Fruit fly (Drosophila melanogaster) whole organism, embryonic: ENCODE data around the gene serp.

Experiments used
- Awh ChIP-seq: fragments of 200-800 bp; sonication (Bioruptor generic); IDR thresholded peaks from 2 replicates; pipeline ENCODE4, ENCODE4 v1.3.6; 2022; ENCODE audit warnings: missing biosample characterization, missing genetic modification characterization
- CG10431 ChIP-seq: fragments of 200-800 bp; sonication (Bioruptor generic); optimal IDR thresholded peaks from 3 replicates; lab custom pipeline; 2018; ENCODE audit warnings: missing biosample characterization, mild to moderate bottlenecking, missing genetic modification characterization
- CG11093 ChIP-seq: fragments of 200-800 bp; sonication (Bioruptor generic); IDR thresholded peaks from 3 replicates; pipeline ENCODE4 v1.3.6; 2022; ENCODE audit warnings: missing biosample characterization, missing genetic modification characterization
- CG13287 ChIP-seq: fragments of 200-800 bp; sonication (Bioruptor generic); IDR thresholded peaks from 2 replicates; pipeline ENCODE4 v1.3.6; 2022; ENCODE audit warnings: missing biosample characterization, missing genetic modification characterization; ENCODE audit not compliant: partially characterized antibody
- CG13894 ChIP-seq: fragments of 200-800 bp; sonication (Bioruptor generic); optimal IDR thresholded peaks from 3 replicates; lab custom pipeline; 2018; ENCODE audit warnings: missing biosample characterization, mild to moderate bottlenecking, missing genetic modification characterization, moderate library complexity
- CG15011 ChIP-seq: fragments of 200-800 bp; sonication (Bioruptor generic); optimal IDR thresholded peaks from 3 replicates; lab custom pipeline; 2018; ENCODE audit warnings: missing biosample characterization, mild to moderate bottlenecking, missing genetic modification characterization
- CG15269 ChIP-seq: fragments of 200-800 bp; sonication (Bioruptor generic); optimal IDR thresholded peaks from 2 replicates; lab custom pipeline; 2018; ENCODE audit warnings: missing biosample characterization, mild to moderate bottlenecking, missing genetic modification characterization, moderate library complexity
- CG15601 ChIP-seq: fragments of 200-800 bp; sonication (Bioruptor generic); optimal IDR thresholded peaks from 3 replicates; lab custom pipeline; 2019; ENCODE audit warnings: missing biosample characterization, mild to moderate bottlenecking, missing genetic modification characterization, moderate library complexity
- CG17328 ChIP-seq: fragments of 200-800 bp; sonication (Bioruptor generic); IDR thresholded peaks from 2 replicates; pipeline ENCODE4 v1.3.6; 2022; ENCODE audit warnings: missing biosample characterization, missing genetic modification characterization
- CG1832 ChIP-seq: fragments of 200-800 bp; sonication (Bioruptor generic); optimal IDR thresholded peaks from 2 replicates; lab custom pipeline; 2017; ENCODE audit warnings: missing biosample characterization, mild to moderate bottlenecking, missing genetic modification characterization, inconsistent platforms
- CG18764 ChIP-seq: fragments of 200-800 bp; sonication (Bioruptor generic); optimal IDR thresholded peaks from 3 replicates; lab custom pipeline; 2016; ENCODE audit warnings: missing biosample characterization, missing genetic modification characterization
- CG32532 ChIP-seq: fragments of 200-800 bp; sonication (Bioruptor generic); IDR thresholded peaks from 2 replicates; pipeline ENCODE4 v1.3.6; 2022; ENCODE audit warnings: missing biosample characterization, missing genetic modification characterization
- CG4360 ChIP-seq: fragments of 200-800 bp; sonication (Bioruptor generic); IDR thresholded peaks from 2 replicates; pipeline ENCODE4 v1.3.6; 2022; ENCODE audit warnings: missing biosample characterization, missing genetic modification characterization
- CG4707 ChIP-seq: fragments of 200-800 bp; sonication (Bioruptor generic); optimal IDR thresholded peaks from 2 replicates; lab custom pipeline; 2018; ENCODE audit warnings: missing biosample characterization, mild to moderate bottlenecking, missing genetic modification characterization, moderate library complexity
- CG7745 ChIP-seq: fragments of 200-800 bp; sonication (Bioruptor generic); optimal IDR thresholded peaks from 2 replicates; lab custom pipeline; 2018; ENCODE audit warnings: missing biosample characterization, mild to moderate bottlenecking, missing genetic modification characterization, moderate library complexity
- CG7839 ChIP-seq: fragments of 200-800 bp; sonication (Bioruptor generic); optimal IDR thresholded peaks from 3 replicates; lab custom pipeline; 2018; ENCODE audit warnings: missing biosample characterization, mild to moderate bottlenecking, missing genetic modification characterization, moderate library complexity
- CG8290 ChIP-seq, 3 experiments: fragments of 200-800 bp; sonication (Bioruptor generic); optimal IDR thresholded peaks; 2 replicates each; lab custom pipeline; 2016 to 2019; ENCODE audit warnings: missing biosample characterization in 3 of 3, missing genetic modification characterization in 3 of 3, mild to moderate bottlenecking in 2 of 3, moderate library complexity in 1 of 3
- CG8765 ChIP-seq: fragments of 200-800 bp; sonication (Bioruptor generic); IDR thresholded peaks from 2 replicates; pipeline ENCODE4 v1.3.6; 2022; ENCODE audit warnings: missing biosample characterization, missing genetic modification characterization
- CG9797 ChIP-seq: fragments of 200-800 bp; sonication (Bioruptor generic); optimal IDR thresholded peaks from 3 replicates; lab custom pipeline; 2018; ENCODE audit warnings: missing biosample characterization, mild to moderate bottlenecking, missing genetic modification characterization
- D19A ChIP-seq: fragments of 200-800 bp; optimal IDR thresholded peaks from 3 replicates; lab custom pipeline; 2019; ENCODE audit warnings: missing biosample characterization, mild to moderate bottlenecking, missing genetic modification characterization, moderate library complexity
- Dad ChIP-seq: fragments of 200-800 bp; sonication (Bioruptor generic); optimal IDR thresholded peaks from 3 replicates; lab custom pipeline; 2016; ENCODE audit warnings: missing biosample characterization, missing genetic modification characterization
- Dbx ChIP-seq: fragments of 200-800 bp; sonication (Bioruptor generic); IDR thresholded peaks from 3 replicates; pipeline ENCODE4 v1.3.6; 2022; ENCODE audit warnings: missing biosample characterization, missing genetic modification characterization
- Deaf1 ChIP-seq: fragments of 200-800 bp; optimal IDR thresholded peaks from 3 replicates; lab custom pipeline; 2019; ENCODE audit warnings: missing biosample characterization, mild to moderate bottlenecking, missing genetic modification characterization, moderate library complexity
- Drgx ChIP-seq: fragments of 200-800 bp; sonication (Bioruptor generic); IDR thresholded peaks from 2 replicates; pipeline ENCODE4 v1.3.6; 2022; ENCODE audit warnings: missing biosample characterization, missing genetic modification characterization
- Eip74EF ChIP-seq, 2 experiments: fragments of 200-800 bp in 1 of 2; fragments of >200 bp in 1 of 2; sonication (Bioruptor generic) in 1 of 2; optimal IDR thresholded peaks; 2 replicates each; lab custom pipeline; 2017 to 2019; ENCODE audit warnings: missing biosample characterization in 2 of 2, missing genetic modification characterization in 2 of 2, mild to moderate bottlenecking in 1 of 2, moderate library complexity in 1 of 2
- HHEX ChIP-seq: fragments of 200-800 bp; sonication (Bioruptor generic); optimal IDR thresholded peaks from 3 replicates; lab custom pipeline; 2017; ENCODE audit warnings: missing biosample characterization, mild to moderate bottlenecking, missing genetic modification characterization, missing genetic modification reagents
- Jarid2 ChIP-seq: fragments of 200-800 bp; sonication (Bioruptor generic); optimal IDR thresholded peaks from 3 replicates; lab custom pipeline; 2017; ENCODE audit warnings: mild to moderate bottlenecking, missing biosample characterization, missing genetic modification reagents, missing genetic modification characterization
- Sry-δ ChIP-seq: fragments of 200-800 bp; sonication (Bioruptor generic); optimal IDR thresholded peaks from 2 replicates; lab custom pipeline; 2016; ENCODE audit warnings: missing biosample characterization, missing genetic modification characterization
- Stat92E ChIP-seq, 3 experiments: fragments of >200 bp in 2 of 3; fragments of 200-800 bp in 1 of 3; sonication (Bioruptor generic) in 1 of 3; optimal IDR thresholded peaks; 2 replicates each; lab custom pipeline; 2017 to 2019; ENCODE audit warnings: missing biosample characterization in 3 of 3, missing genetic modification characterization in 3 of 3, mild to moderate bottlenecking in 1 of 3, moderate library complexity in 1 of 3
- Taf1 ChIP-seq: fragments of 200-800 bp; sonication (Bioruptor generic); IDR thresholded peaks from 2 replicates; pipeline ENCODE4 v1.3.6; 2022; ENCODE audit warnings: missing biosample characterization, missing genetic modification characterization
- Xbp1 ChIP-seq: fragments of 200-800 bp; sonication (Bioruptor generic); optimal IDR thresholded peaks from 3 replicates; lab custom pipeline; 2016; ENCODE audit warnings: missing biosample characterization, mild to moderate bottlenecking, missing genetic modification characterization
- bsh ChIP-seq, 2 experiments: fragments of 200-800 bp; sonication (Bioruptor generic); optimal IDR thresholded peaks; 2 replicates each; lab custom pipeline; 2017 to 2018; ENCODE audit warnings: mild to moderate bottlenecking in 2 of 2, missing biosample characterization in 2 of 2, missing genetic modification characterization in 2 of 2, moderate library complexity in 1 of 2
- crol ChIP-seq: fragments of 200-800 bp; sonication (Bioruptor generic); IDR thresholded peaks from 2 replicates; pipeline ENCODE4 v1.3.6; 2022; ENCODE audit warnings: missing biosample characterization, missing genetic modification characterization
- gcm ChIP-seq: fragments of 200-800 bp; sonication (Bioruptor generic); optimal IDR thresholded peaks from 2 replicates; lab custom pipeline; 2019; ENCODE audit warnings: missing biosample characterization, mild to moderate bottlenecking, missing genetic modification characterization, moderate library complexity
- grn ChIP-seq: fragments of 200-800 bp; sonication (Bioruptor generic); optimal IDR thresholded peaks from 3 replicates; lab custom pipeline; 2017; ENCODE audit warnings: missing biosample characterization, missing genetic modification characterization
- ham ChIP-seq: fragments of 200-800 bp; sonication (Bioruptor generic); IDR thresholded peaks from 2 replicates; pipeline ENCODE4 v1.3.6; 2022; ENCODE audit warnings: missing biosample characterization, missing genetic modification characterization
- lab ChIP-seq: fragments of 200-800 bp; sonication (Bioruptor generic); optimal IDR thresholded peaks from 3 replicates; lab custom pipeline; 2017; ENCODE audit warnings: missing biosample characterization, missing genetic modification characterization, mild to moderate bottlenecking, moderate library complexity, missing genetic modification reagents
- lola ChIP-seq, 3 experiments: fragments of >200 bp in 2 of 3; fragments of 200-800 bp in 1 of 3; sonication (Bioruptor generic) in 1 of 3; optimal IDR thresholded peaks; 2 replicates each; lab custom pipeline; 2017 to 2019; ENCODE audit warnings: missing biosample characterization in 3 of 3, missing genetic modification characterization in 3 of 3, mild to moderate bottlenecking in 1 of 3, moderate library complexity in 1 of 3
- nerfin-1 ChIP-seq: fragments of 200-800 bp; sonication (Bioruptor generic); optimal IDR thresholded peaks from 3 replicates; lab custom pipeline; 2019; ENCODE audit warnings: missing biosample characterization, mild to moderate bottlenecking, missing genetic modification characterization, moderate library complexity
- nom ChIP-seq: fragments of 200-800 bp; sonication (Bioruptor generic); optimal IDR thresholded peaks from 2 replicates; lab custom pipeline; 2017; ENCODE audit warnings: missing biosample characterization, missing genetic modification characterization, mild to moderate bottlenecking, moderate library complexity, missing genetic modification reagents
- oc ChIP-seq: fragments of 200-800 bp; sonication (Bioruptor generic); optimal IDR thresholded peaks from 2 replicates; lab custom pipeline; 2018; ENCODE audit warnings: missing biosample characterization, mild to moderate bottlenecking, missing genetic modification characterization, moderate library complexity
- pum ChIP-seq: fragments of 200-800 bp; sonication (Bioruptor generic); optimal IDR thresholded peaks from 2 replicates; lab custom pipeline; 2016; ENCODE audit warnings: missing biosample characterization, missing genetic modification characterization
- sens ChIP-seq: fragments of 200-800 bp; sonication (Bioruptor generic); peaks from one replicate; lab custom pipeline; 2016; ENCODE audit warnings: missing biosample characterization, missing genetic modification characterization
- sug ChIP-seq: fragments of 200-800 bp; optimal IDR thresholded peaks from 2 replicates; lab custom pipeline; 2019; ENCODE audit warnings: missing biosample characterization, mild to moderate bottlenecking, missing genetic modification characterization, moderate library complexity
- vvl ChIP-seq: fragments of 200-800 bp; sonication (Bioruptor generic); IDR thresholded peaks from 2 replicates; pipeline ENCODE4 v1.3.6; 2022; ENCODE audit warnings: missing biosample characterization, missing genetic modification characterization

Gene serp

dm6 chr3L:19695057-19695627 lies 12.7 kb downstream of the serp start, which contains the start of gene verm (continued):
- TF ChIP-seq HHEX (GFP tag; lab: Kevin White, UChicago) (peak; percentile 24), CG18764 (GFP tag; lab: Kevin White, UChicago) (no peak), CG4360 (GFP tag; lab: Robert Waterston, UW) (no peak), CG8765 (GFP tag; lab: Robert Waterston, UW) (peak; percentile 47; the same call in 1 of the 2 replicates), Jarid2 (peak; percentile 61), CG32532 (GFP tag; lab: Robert Waterston, UW) (peak; percentile 38; the same call in 1 of the 2 replicates), Dad (no peak), pum (GFP tag; lab: Kevin White, UChicago) (no peak), CG11093 (GFP tag; lab: Robert Waterston, UW) (peak; percentile 17; the same call in 1 of the 3 replicates), CG15011 (GFP tag; lab: Kevin White, UChicago) (no peak), crol (GFP tag; lab: Robert Waterston, UW) (no peak), Taf1 (GFP tag; lab: Robert Waterston, UW) (no peak), CG13894 (tag; lab: Kevin White, UChicago) (peak; percentile 35), nom (GFP tag; lab: Kevin White, UChicago) (peak; percentile 49), Dbx (GFP tag; lab: Robert Waterston, UW) (peak; percentile 44; the same call in 1 of the 3 replicates), CG8290 (GFP tag; optimal IDR thresholded peaks at IDR 0.05; lab: Kevin White, UChicago) (no peak), CG8290 (tag; optimal IDR thresholded peaks at IDR 0.05; lab: Kevin White, UChicago) (peak in 1 of 2 experiments; percentile 55), Sry-δ (GFP tag; lab: Kevin White, UChicago) (no peak), CG17328 (GFP tag; lab: Robert Waterston, UW) (0 out of 2 replicates have a peak, but pooled peaks have one; percentile 11), CG13287 (GFP tag; lab: Robert Waterston, UW) (peak; percentile 18; the same call in 1 of the 2 replicates), lab (GFP tag; lab: Kevin White, UChicago) (peak; percentile 19), ham (no peak)
- TF ChIP-seq, all 482 proteins: peak for 28

- peak; percentile 87 for TF ChIP-seq CG10431 (GFP tag; lab: Kevin White, UChicago)
- 0 out of 2 replicates have a peak, but pooled peaks have one; percentile 16 for TF ChIP-seq CG8765 (GFP tag; lab: Robert Waterston, UW)
- TF ChIP-seq nerfin-1 = peak; percentile 4
- TF ChIP-seq ham = no peak
- peak; percentile 79 for TF ChIP-seq oc (tag; lab: Kevin White, UChicago)
- TF ChIP-seq lola (GFP tag; optimal IDR thresholded peaks at IDR 0.05; lab: Kevin White, UChicago) = peak in 1 of 3 experiments; percentile 16
- TF ChIP-seq CG7745 (tag; lab: Kevin White, UChicago) = no peak
- peak; percentile 22 for TF ChIP-seq CG15601 (tag; lab: Kevin White, UChicago)
- peak; percentile 26 for TF ChIP-seq CG15269
- TF ChIP-seq Xbp1 (GFP tag; lab: Kevin White, UChicago) = no peak
- TF ChIP-seq Drgx (GFP tag; lab: Robert Waterston, UW) = 0 out of 2 replicates have a peak, but pooled peaks have one; percentile 18
- TF ChIP-seq CG13894 (tag; lab: Kevin White, UChicago) = peak; percentile 85
- no peak for TF ChIP-seq CG7839
- TF ChIP-seq sug = no peak
- peak; percentile 49; the same call in 1 of the 2 replicates for TF ChIP-seq vvl (GFP tag; lab: Robert Waterston, UW)
- TF ChIP-seq Stat92E (GFP tag; optimal IDR thresholded peaks at IDR 0.05; lab: Kevin White, UChicago) = peak in 1 of 3 experiments; percentile 51
- TF ChIP-seq sens (GFP tag; lab: Kevin White, UChicago) = peak; percentile 57
- TF ChIP-seq grn (GFP tag; lab: Kevin White, UChicago) = peak; percentile 82
- peak; percentile 53 for TF ChIP-seq gcm (GFP tag; lab: Kevin White, UChicago)
- 0 out of 2 replicates have a peak, but pooled peaks have one; percentile 33 for TF ChIP-seq Awh (GFP tag; lab: Robert Waterston, UW)
- TF ChIP-seq Eip74EF (GFP tag; optimal IDR thresholded peaks at IDR 0.05; lab: Kevin White, UChicago) = peak in 1 of 2 experiments; percentile 46
- TF ChIP-seq CG1832 (GFP tag; lab: Kevin White, UChicago) = no peak
- peak; percentile 7 for TF ChIP-seq Deaf1 (tag; lab: Kevin White, UChicago)
- peak; percentile 45 for TF ChIP-seq D19A (tag; lab: Kevin White, UChicago)
- TF ChIP-seq CG9797 = no peak
- peak in 1 of 2 experiments; percentile 50 for TF ChIP-seq bsh (GFP tag; optimal IDR thresholded peaks at IDR 0.05; lab: Kevin White, UChicago)
- peak; percentile 8 for TF ChIP-seq CG4707 (GFP tag; lab: Kevin White, UChicago)
Measured at dm6 chr3L:19694156-19694643, 13.6 kb downstream of the serp start.
